Fruit fly (Drosophila melanogaster): Measurements from ENCODE around the gene CG14262.

CG14262 gene

dm6 chr3R:27265330-27265729 lies at the start of gene CG14262, which contains the start of gene CG14260:
TSS of gene CG14262 (minus strand) at chr3R:27265430.
TSS of gene CG14260 (plus strand) at chr3R:27265457.
- TF ChIP-seq ttk (optimal IDR thresholded peaks at IDR 0.05) (no peak), psq (optimal IDR thresholded peaks at IDR 0.05) (no peak), insv (optimal IDR thresholded peaks at IDR 0.05) (no peak), h (optimal IDR thresholded peaks at IDR 0.05) (no peak), Myc (optimal IDR thresholded peaks at IDR 0.05) (no peak), Sin3A (optimal IDR thresholded peaks at IDR 0.05) (no peak)

dm6 chr3R:27294113-27294512 lies 28.9 kb upstream of the CG14262 start:
- TF ChIP-seq h (optimal IDR thresholded peaks at IDR 0.05) (no peak), Myc (optimal IDR thresholded peaks at IDR 0.05) (no peak), ttk (optimal IDR thresholded peaks at IDR 0.05) (no peak), insv (optimal IDR thresholded peaks at IDR 0.05) (no peak), Sin3A (optimal IDR thresholded peaks at IDR 0.05) (no peak), psq (optimal IDR thresholded peaks at IDR 0.05) (no peak)

dm6 chr3R:27293065-27293464 lies 27.8 kb upstream of the CG14262 start:
- TF ChIP-seq psq (optimal IDR thresholded peaks at IDR 0.05) (no peak), Sin3A (optimal IDR thresholded peaks at IDR 0.05) (no peak), Myc (optimal IDR thresholded peaks at IDR 0.05) (no peak), insv (optimal IDR thresholded peaks at IDR 0.05) (no peak), ttk (optimal IDR thresholded peaks at IDR 0.05) (no peak), h (optimal IDR thresholded peaks at IDR 0.05) (no peak)

- TF ChIP-seq Sin3A (optimal IDR thresholded peaks at IDR 0.05) (no peak), insv (optimal IDR thresholded peaks at IDR 0.05) (no peak)
Measured at dm6 chr3R:27292159-27292880, 27.1 kb upstream of the CG14262 start, which contains the start of gene CG3348. TSS of gene CG3348 (minus strand) at chr3R:27292209.

- TF ChIP-seq Myc (optimal IDR thresholded peaks at IDR 0.05) (no peak), Sin3A (optimal IDR thresholded peaks at IDR 0.05) (no peak), h (optimal IDR thresholded peaks at IDR 0.05) (no peak), ttk (optimal IDR thresholded peaks at IDR 0.05) (no peak), psq (optimal IDR thresholded peaks at IDR 0.05) (no peak), insv (optimal IDR thresholded peaks at IDR 0.05) (no peak)
Measured at dm6 chr3R:27289638-27290037, 24.4 kb upstream of the CG14262 start.

dm6 chr3R:27288202-27289135 lies 23.2 kb upstream of the CG14262 start, which contains the start of the genes bigmax and Hmu:
TSS of gene bigmax (minus strand) at chr3R:27288526.
TSS of gene Hmu (plus strand) at chr3R:27288769.
- TF ChIP-seq Sin3A (optimal IDR thresholded peaks at IDR 0.05) = peak; percentile 38
- no peak for TF ChIP-seq h (optimal IDR thresholded peaks at IDR 0.05)

- TF ChIP-seq insv (optimal IDR thresholded peaks at IDR 0.05) (no peak), psq (optimal IDR thresholded peaks at IDR 0.05) (no peak), h (optimal IDR thresholded peaks at IDR 0.05) (no peak), ttk (optimal IDR thresholded peaks at IDR 0.05) (no peak), Sin3A (optimal IDR thresholded peaks at IDR 0.05) (no peak), Myc (optimal IDR thresholded peaks at IDR 0.05) (no peak)
Measured at dm6 chr3R:27283645-27284044, 18.4 kb upstream of the CG14262 start, which contains the start of gene CG3368. TSS of gene CG3368 (plus strand) at chr3R:27283780.

dm6 chr3R:27282286-27282685 lies 17.1 kb upstream of the CG14262 start, which contains the start of gene mrt:
TSS of gene mrt (minus strand) at chr3R:27282661.
- TF ChIP-seq insv (optimal IDR thresholded peaks at IDR 0.05) = no peak
- no peak for TF ChIP-seq ttk (optimal IDR thresholded peaks at IDR 0.05)
- TF ChIP-seq Myc (optimal IDR thresholded peaks at IDR 0.05) = no peak
- TF ChIP-seq psq (optimal IDR thresholded peaks at IDR 0.05) = no peak
- TF ChIP-seq h (optimal IDR thresholded peaks at IDR 0.05) = no peak
- TF ChIP-seq Sin3A (optimal IDR thresholded peaks at IDR 0.05) = no peak

- TF ChIP-seq insv (optimal IDR thresholded peaks at IDR 0.05) (no peak), Myc (optimal IDR thresholded peaks at IDR 0.05) (no peak), psq (optimal IDR thresholded peaks at IDR 0.05) (no peak), ttk (optimal IDR thresholded peaks at IDR 0.05) (no peak), Sin3A (optimal IDR thresholded peaks at IDR 0.05) (no peak), h (optimal IDR thresholded peaks at IDR 0.05) (no peak)
Measured at dm6 chr3R:27281811-27282131, 16.5 kb upstream of the CG14262 start.

- TF ChIP-seq ttk (optimal IDR thresholded peaks at IDR 0.05) = no peak
- TF ChIP-seq Sin3A (optimal IDR thresholded peaks at IDR 0.05) = no peak
- TF ChIP-seq Myc (optimal IDR thresholded peaks at IDR 0.05) = no peak
- no peak for TF ChIP-seq h (optimal IDR thresholded peaks at IDR 0.05)
- TF ChIP-seq insv (optimal IDR thresholded peaks at IDR 0.05) = no peak
- TF ChIP-seq psq (optimal IDR thresholded peaks at IDR 0.05) = no peak
Measured at dm6 chr3R:27281022-27281810, 16.0 kb upstream of the CG14262 start.

- TF ChIP-seq ttk (optimal IDR thresholded peaks at IDR 0.05) = peak; percentile 97
- TF ChIP-seq Sin3A (optimal IDR thresholded peaks at IDR 0.05) = no peak
Measured at dm6 chr3R:27279478-27279877, 14.2 kb upstream of the CG14262 start.

Data from Kc167 (cell line).